Fruit fly (Drosophila melanogaster): ENCODE results near the gene CG12268.

The CG12268 gene

DNA sequence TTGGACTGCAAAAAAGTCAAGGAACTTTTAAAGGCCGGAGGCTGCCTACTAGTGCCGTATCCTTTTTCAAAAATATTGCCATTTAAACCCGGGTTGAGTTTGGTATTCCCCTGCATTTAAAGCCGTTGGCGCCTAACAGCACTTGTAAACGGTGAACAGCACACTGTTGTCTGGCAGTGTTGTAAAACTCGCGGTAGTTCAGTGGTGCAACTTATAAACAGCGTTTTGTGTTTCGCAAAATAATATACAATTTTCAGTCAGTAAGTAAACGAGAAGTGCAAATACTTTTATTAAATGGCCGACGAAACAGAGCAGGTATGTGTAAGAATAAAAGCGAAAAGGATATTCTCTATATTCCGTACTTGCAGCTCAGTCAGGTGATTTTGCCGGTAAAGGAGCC is 48.0 kb upstream of the CG12268 start, which contains the start of gene LSm3 (continued):
- TF ChIP-seq Hmx (GFP tag; optimal IDR thresholded peaks at IDR 0.05), result no peak
- no peak for TF ChIP-seq sqz (GFP tag; optimal IDR thresholded peaks at IDR 0.05)
- TF ChIP-seq Oli (tag; optimal IDR thresholded peaks at IDR 0.05), result no peak
- no peak for TF ChIP-seq CG12391 (tag; optimal IDR thresholded peaks at IDR 0.05)
- TF ChIP-seq CG10209 (GFP tag; optimal IDR thresholded peaks at IDR 0.05), result no peak
- no peak for TF ChIP-seq corto (GFP tag; optimal IDR thresholded peaks at IDR 0.05)
- no peak for TF ChIP-seq CG31224 (GFP tag; IDR thresholded peaks at IDR 0.05)
- TF ChIP-seq bcd (GFP tag; optimal IDR thresholded peaks at IDR 0.05), result no peak
- TF ChIP-seq zfh1 (GFP tag; IDR thresholded peaks at IDR 0.05), result no peak
- TF ChIP-seq Dp (GFP tag; optimal IDR thresholded peaks at IDR 0.05), result peak; percentile 44
- no peak for TF ChIP-seq HmgD (GFP tag; optimal IDR thresholded peaks at IDR 0.05)
- no peak for TF ChIP-seq NK7.1 (GFP tag; optimal IDR thresholded peaks at IDR 0.05)
- TF ChIP-seq Dll (GFP tag; IDR thresholded peaks at IDR 0.05; ENCODE audit: partially characterized antibody), result no peak
- no peak for TF ChIP-seq toy (GFP tag; IDR thresholded peaks at IDR 0.05)
- no peak for TF ChIP-seq CG7839 (tag; optimal IDR thresholded peaks at IDR 0.05)
- no peak for TF ChIP-seq oc (tag; optimal IDR thresholded peaks at IDR 0.05)
- TF ChIP-seq CG2120 (GFP tag; optimal IDR thresholded peaks at IDR 0.05), result no peak
- TF ChIP-seq row (GFP tag; IDR thresholded peaks at IDR 0.05), result peak; percentile 5; the same call in 1 of the 3 replicates
- no peak for TF ChIP-seq ap (GFP tag; IDR thresholded peaks at IDR 0.05)
- TF ChIP-seq tio (GFP tag; optimal IDR thresholded peaks at IDR 0.05), result no peak
- TF ChIP-seq CG18262 (tag; optimal IDR thresholded peaks at IDR 0.05), result no peak
- TF ChIP-seq CG7372 (GFP tag; IDR thresholded peaks at IDR 0.05), result no peak
- no peak for TF ChIP-seq exex (tag; optimal IDR thresholded peaks at IDR 0.05)
- TF ChIP-seq jing (GFP tag; optimal IDR thresholded peaks at IDR 0.05), result no peak
- TF ChIP-seq gsb-n (tag; optimal IDR thresholded peaks at IDR 0.05), result no peak
- TF ChIP-seq Adf1 (GFP tag; IDR thresholded peaks at IDR 0.05), result no peak
- TF ChIP-seq chinmo (GFP tag; IDR thresholded peaks at IDR 0.05; ENCODE audit: partially characterized antibody), result no peak
- no peak for TF ChIP-seq CG16815 (GFP tag; optimal IDR thresholded peaks at IDR 0.05)
- TF ChIP-seq pzg (GFP tag; optimal IDR thresholded peaks at IDR 0.05), result peak; percentile 53
- TF ChIP-seq Jarid2 (GFP tag; optimal IDR thresholded peaks at IDR 0.05), result no peak
- no peak for TF ChIP-seq dati (GFP tag; IDR thresholded peaks at IDR 0.05)
- 0 out of 3 replicates have a peak, but pooled peaks have one; percentile 51 for TF ChIP-seq ci (GFP tag; IDR thresholded peaks at IDR 0.05)
- TF ChIP-seq ATbp (GFP tag; optimal IDR thresholded peaks at IDR 0.05), result no peak
- TF ChIP-seq insv (GFP tag; optimal IDR thresholded peaks at IDR 0.05), result no peak
- TF ChIP-seq CG3281 (GFP tag; optimal IDR thresholded peaks at IDR 0.05), result no peak
- TF ChIP-seq stc (GFP tag; IDR thresholded peaks at IDR 0.05), result no peak
- no peak for TF ChIP-seq Drgx (GFP tag; IDR thresholded peaks at IDR 0.05)
- TF ChIP-seq Side (GFP tag; optimal IDR thresholded peaks at IDR 0.05), result no peak
- no peak for TF ChIP-seq HLH3B (GFP tag; IDR thresholded peaks at IDR 0.05)
- no peak for TF ChIP-seq Scr (GFP tag; IDR thresholded peaks at IDR 0.05; ENCODE audit: partially characterized antibody)
- TF ChIP-seq Hr78 (GFP tag; optimal IDR thresholded peaks at IDR 0.05), result no peak
- TF ChIP-seq CkIIα-i1 (GFP tag; IDR thresholded peaks at IDR 0.05), result no peak
- TF ChIP-seq dm (GFP tag; optimal IDR thresholded peaks at IDR 0.05), result no peak
- no peak for TF ChIP-seq CG7786 (GFP tag; optimal IDR thresholded peaks at IDR 0.05)
- TF ChIP-seq MBD-R2 (GFP tag; IDR thresholded peaks at IDR 0.05), result peak; percentile 65
- TF ChIP-seq CG17568 (GFP tag; optimal IDR thresholded peaks at IDR 0.05), result no peak
- TF ChIP-seq pros (GFP tag; optimal IDR thresholded peaks at IDR 0.05), result no peak
- TF ChIP-seq CG9609 (GFP tag; optimal IDR thresholded peaks at IDR 0.05), result no peak
- no peak for TF ChIP-seq gce (GFP tag; IDR thresholded peaks at IDR 0.05)
- TF ChIP-seq mam (GFP tag; optimal IDR thresholded peaks at IDR 0.05), result no peak
- TF ChIP-seq CG2116 (GFP tag; optimal IDR thresholded peaks at IDR 0.05), result peak; percentile 48
- TF ChIP-seq slp2 (GFP tag; optimal IDR thresholded peaks at IDR 0.05), result no peak

Measured in whole organism, embryonic.